Worm (Caenorhabditis elegans): ENCODE data around the gene F54D5.23.

Gene F54D5.23

ce11 chrII:11600711-11601110 lies 31.6 kb upstream of the F54D5.23 start, which contains the start of gene F07A11.4:
TSS of gene F07A11.4 (plus strand) at chrII:11601011.
- no peak for TF ChIP-seq unc-30 (tag; optimal IDR thresholded peaks at IDR 0.05)
- no peak for TF ChIP-seq dsc-1 (tag; optimal IDR thresholded peaks at IDR 0.05)
- no peak for TF ChIP-seq nhr-19 (GFP tag; conservative IDR thresholded peaks at IDR 0.05)
- TF ChIP-seq sox-4 (tag; optimal IDR thresholded peaks at IDR 0.05) = no peak
- no peak for TF ChIP-seq C34B4.2 (tag; optimal IDR thresholded peaks at IDR 0.05)

DNA sequence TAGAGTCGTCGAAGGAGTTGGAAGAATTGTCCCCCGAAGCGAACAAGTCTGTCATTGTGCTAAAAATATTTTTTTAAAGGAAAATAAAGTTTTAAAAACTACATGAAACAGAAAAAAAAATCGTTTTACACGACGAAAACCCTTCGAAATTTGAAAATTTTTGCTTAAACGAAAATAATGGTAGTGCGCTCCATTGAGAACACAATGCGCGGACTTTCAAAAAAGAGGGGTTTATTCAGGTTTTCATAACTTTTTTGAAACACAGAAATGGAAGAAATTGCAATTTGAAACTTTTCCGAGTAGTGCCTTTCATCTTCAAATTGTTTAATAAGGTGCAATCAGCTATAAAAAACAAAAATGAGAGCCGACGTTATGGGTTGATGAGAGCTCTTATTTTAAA lies 30.7 kb upstream of the F54D5.23 start, which contains the start of gene npp-5:
npp-5 (minus strand) TSS at position 59 of the 400 bp plus-strand sequence.
- TF ChIP-seq nhr-47 (tag; optimal IDR thresholded peaks at IDR 0.05) (peak; percentile 24), ceh-82 (tag; optimal IDR thresholded peaks at IDR 0.05) (peak in 1 of 3 experiments; percentile 4), dpl-1 (GFP tag; optimal IDR thresholded peaks at IDR 0.05) (peak; percentile 83 to 91 (median 90)), efl-1 (optimal IDR thresholded peaks at IDR 0.05) (peak; percentile 69 to 90), efl-1 (GFP tag; optimal IDR thresholded peaks at IDR 0.05 in 1 of 2) (peak; percentile 91 to 99), blmp-1 (tag; optimal IDR thresholded peaks at IDR 0.05) (peak; percentile 31), nhr-85 (tag) (peak; percentile 52), lin-14 (GFP tag; optimal IDR thresholded peaks at IDR 0.05) (peak; percentile 10), nhr-12 (tag; optimal IDR thresholded peaks at IDR 0.05) (no peak), lin-35 (GFP tag; optimal IDR thresholded peaks at IDR 0.05) (peak; percentile 78 to 96), aly-2 (tag; optimal IDR thresholded peaks at IDR 0.05) (no peak), hlh-4 (tag; optimal IDR thresholded peaks at IDR 0.05) (no peak), lsy-2 (tag; optimal IDR thresholded peaks at IDR 0.05) (peak; percentile 20 to 65), snu-23 (GFP tag; optimal IDR thresholded peaks at IDR 0.05) (peak; percentile 20), skn-1 (tag; optimal IDR thresholded peaks at IDR 0.05) (peak; percentile 22), nhr-71 (tag; optimal IDR thresholded peaks at IDR 0.05) (peak; percentile 52), xbp-1 (tag; optimal IDR thresholded peaks at IDR 0.05) (peak; percentile 2), pqm-1 (tag; optimal IDR thresholded peaks at IDR 0.05) (no peak), tbx-2 (tag; optimal IDR thresholded peaks at IDR 0.05) (peak; percentile 20), lin-15B (tag; optimal IDR thresholded peaks at IDR 0.05) (peak; percentile 20), swsn-7 (tag; optimal IDR thresholded peaks at IDR 0.05) (no peak)

DNA sequence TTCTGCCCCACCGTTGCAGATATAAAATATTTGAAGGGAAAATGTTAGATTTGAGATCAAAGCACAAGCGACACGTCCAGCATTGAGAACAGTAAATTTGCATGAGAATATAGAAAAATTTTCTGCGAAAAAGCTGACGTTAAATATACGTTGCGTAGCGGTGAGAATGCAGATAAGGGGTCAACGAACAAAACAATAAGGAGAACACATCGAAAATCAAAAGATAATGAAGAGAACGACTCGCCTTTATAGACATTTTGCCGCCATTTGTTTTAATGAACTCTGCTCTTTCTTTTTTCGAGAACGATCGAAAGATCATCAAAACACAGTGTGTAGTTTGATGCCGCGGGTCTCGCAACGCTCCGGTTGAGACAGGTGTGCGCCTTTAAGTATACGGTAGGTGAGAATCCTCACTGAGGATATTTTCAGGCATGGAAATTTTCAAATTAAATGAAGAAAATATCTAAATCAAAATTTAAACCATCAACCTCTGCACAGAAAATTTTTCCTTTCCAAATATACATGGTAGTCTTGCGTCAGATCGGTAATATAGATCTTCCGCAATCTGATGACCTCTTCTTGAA lies 27.2 kb upstream of the F54D5.23 start:
- TF ChIP-seq mab-9 (GFP tag; IDR thresholded peaks at IDR 0.05) (no peak), nhr-71 (tag; optimal IDR thresholded peaks at IDR 0.05) (peak; percentile 86), lin-14 (GFP tag; optimal IDR thresholded peaks at IDR 0.05) (peak; percentile 1), unc-30 (tag; optimal IDR thresholded peaks at IDR 0.05) (no peak), ama-1 (optimal IDR thresholded peaks at IDR 0.05) (no peak), aly-2 (tag; optimal IDR thresholded peaks at IDR 0.05) (no peak)

ce11 chrII:11595368-11595996 lies 26.4 kb upstream of the F54D5.23 start, which contains the start of gene gfat-1:
TSS of gene gfat-1 (minus strand) at chrII:11595418.
- no peak for TF ChIP-seq xbp-1 (tag; optimal IDR thresholded peaks at IDR 0.05)
- peak in 1 of 2 experiments; percentile 1 for TF ChIP-seq ztf-11 (tag; optimal IDR thresholded peaks at IDR 0.05)
- TF ChIP-seq C04F5.9 (tag; optimal IDR thresholded peaks at IDR 0.05) = no peak
- no peak for TF ChIP-seq ceh-82 (tag; optimal IDR thresholded peaks at IDR 0.05)
- no peak for TF ChIP-seq hlh-17 (GFP tag; optimal IDR thresholded peaks at IDR 0.05; ENCODE audit: borderline replicate concordance)
- no peak for TF ChIP-seq tbx-2 (tag; optimal IDR thresholded peaks at IDR 0.05)
- no peak for TF ChIP-seq jun-1 (tag; optimal IDR thresholded peaks at IDR 0.05)
- TF ChIP-seq lin-35 (GFP tag; optimal IDR thresholded peaks at IDR 0.05) = peak in 1 of 2 experiments; percentile 6
- no peak for TF ChIP-seq pqm-1 (tag; optimal IDR thresholded peaks at IDR 0.05)
- TF ChIP-seq lsy-2 (tag; optimal IDR thresholded peaks at IDR 0.05) = peak in 1 of 2 experiments; percentile 1
- TF ChIP-seq lin-13 (GFP tag; optimal IDR thresholded peaks at IDR 0.05) = no peak
- peak; percentile 24 for TF ChIP-seq nhr-71 (tag; optimal IDR thresholded peaks at IDR 0.05)
- TF ChIP-seq dpl-1 (GFP tag; optimal IDR thresholded peaks at IDR 0.05) = peak in 1 of 3 experiments; percentile 15
- TF ChIP-seq nhr-85 (tag) = no peak
- no peak for TF ChIP-seq sox-4 (tag; optimal IDR thresholded peaks at IDR 0.05)
- TF ChIP-seq sup-37 (GFP tag; optimal IDR thresholded peaks at IDR 0.05) = no peak
- TF ChIP-seq efl-1 (optimal IDR thresholded peaks at IDR 0.05) = peak in 1 of 2 experiments; percentile 21
- TF ChIP-seq efl-1 (GFP tag; optimal IDR thresholded peaks at IDR 0.05 in 1 of 2) = peak; percentile 22 to 87
- TF ChIP-seq grh-1 (GFP tag; IDR thresholded peaks at IDR 0.05) = no peak
- TF ChIP-seq mdl-1 (tag; optimal IDR thresholded peaks at IDR 0.05) = peak; percentile 41 to 61
- TF ChIP-seq lin-14 (GFP tag; optimal IDR thresholded peaks at IDR 0.05) = peak; percentile 75
- no peak for TF ChIP-seq skn-1 (tag; optimal IDR thresholded peaks at IDR 0.05)
- TF ChIP-seq ztf-4 (tag; optimal IDR thresholded peaks at IDR 0.05) = no peak
- no peak for TF ChIP-seq mef-2 (tag; optimal IDR thresholded peaks at IDR 0.05)
